Fruit fly (Drosophila melanogaster): ENCODE measurements around the gene CG13992.

DNA sequence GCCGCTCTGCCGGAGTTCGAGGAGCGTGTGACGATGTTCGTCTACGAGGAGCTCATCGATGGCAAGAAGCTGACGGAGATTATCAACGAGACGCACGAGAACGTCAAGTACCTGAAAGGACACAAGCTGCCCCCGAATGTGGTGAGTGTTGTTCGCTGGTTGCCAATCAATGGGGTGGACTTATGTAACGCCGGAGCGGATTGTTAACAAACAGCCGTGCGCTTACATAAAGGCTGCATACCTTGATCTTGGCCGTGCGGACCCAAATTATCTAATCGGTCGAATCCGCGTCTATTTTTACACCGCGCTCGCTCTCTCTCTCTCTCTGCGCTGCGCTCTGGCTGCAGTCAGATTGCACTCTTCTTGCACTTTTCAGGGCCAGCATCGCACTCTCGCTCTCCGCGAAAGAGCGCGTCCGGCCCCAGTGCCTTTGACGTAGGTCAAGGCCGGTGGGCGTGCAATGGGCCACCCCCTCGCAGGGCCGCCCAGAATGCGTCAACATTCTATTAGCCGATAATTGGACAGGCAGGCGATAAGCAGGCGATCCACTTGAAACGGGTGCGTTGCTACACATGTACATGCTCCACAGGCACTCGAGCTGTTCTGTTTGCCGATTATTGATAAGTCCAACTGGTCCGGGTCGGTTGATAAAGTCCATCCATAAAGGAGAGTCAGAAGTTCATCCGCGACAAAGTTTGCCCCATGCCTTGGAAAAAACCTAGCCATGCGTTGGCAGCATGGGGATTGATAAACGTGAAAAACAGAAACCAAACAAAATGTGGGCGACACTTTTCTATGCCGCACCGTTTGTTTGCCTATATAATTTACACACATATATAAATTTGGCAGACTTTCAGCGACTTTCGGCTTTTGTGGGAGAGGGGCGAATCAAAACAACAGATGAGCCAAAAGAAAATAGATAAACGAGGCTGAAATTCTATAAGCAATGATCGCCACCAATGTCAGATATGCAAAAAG is 23.0 kb downstream of the CG13992 start:
- no peak for TF ChIP-seq CG8765 (GFP tag; IDR thresholded peaks at IDR 0.05)
- TF ChIP-seq Ssrp (tag; optimal IDR thresholded peaks at IDR 0.05): no peak
- TF ChIP-seq Taf1 (GFP tag; IDR thresholded peaks at IDR 0.05): no peak
- no peak for TF ChIP-seq Oli (tag; optimal IDR thresholded peaks at IDR 0.05)
- TF ChIP-seq Ets65A (GFP tag): no peak
- no peak for TF ChIP-seq zen (tag; optimal IDR thresholded peaks at IDR 0.05)
- no peak for TF ChIP-seq CG7928 (GFP tag; optimal IDR thresholded peaks at IDR 0.05)
- TF ChIP-seq CG10654 (GFP tag; optimal IDR thresholded peaks at IDR 0.05): no peak
- peak; percentile 34 for TF ChIP-seq Dad (GFP tag; optimal IDR thresholded peaks at IDR 0.05)
- no peak for TF ChIP-seq CG31388 (GFP tag; optimal IDR thresholded peaks at IDR 0.05)
- 0 out of 2 replicates have a peak, but pooled peaks have one; percentile 19 for TF ChIP-seq klu (GFP tag; IDR thresholded peaks at IDR 0.05)
- TF ChIP-seq sna (GFP tag; IDR thresholded peaks at IDR 0.05; ENCODE audit: partially characterized antibody): no peak
